Worm (Caenorhabditis elegans) whole organism, L2 larva: ENCODE data around the gene C23G10.5.

Experiments
- R02D3.7 ChIP-seq: fragments of 150-350 bp; optimal IDR thresholded peaks from 2 replicates; lab custom pipeline; 2014; ENCODE audit warnings: missing biosample characterization, missing genetic modification characterization
- blmp-1 ChIP-seq: sonication (generic microtip); optimal IDR thresholded peaks from 2 replicates; lab custom pipeline; 2017; ENCODE audit warnings: missing genetic modification characterization, mild to moderate bottlenecking, missing compliant biosample characterization, antibody characterized with exemption, moderate library complexity; ENCODE audit not compliant: insufficient read depth
- lsy-2 ChIP-seq, 2 experiments: fragments of 150-350 bp in 1 of 2; sonication (generic microtip) in 1 of 2; optimal IDR thresholded peaks; 2 replicates each; lab custom pipeline; 2014 to 2017; ENCODE audit warnings: missing biosample characterization in 2 of 2, missing genetic modification characterization in 2 of 2
- mdl-1 ChIP-seq, 2 experiments: fragments of 150-350 bp in 1 of 2; sonication (generic microtip) in 1 of 2; optimal IDR thresholded peaks; 2 replicates each; lab custom pipeline; 2017; ENCODE audit warnings: missing biosample characterization in 2 of 2, missing genetic modification characterization in 2 of 2
- unc-62 ChIP-seq: fragments of 150-350 bp; optimal IDR thresholded peaks from 2 replicates; lab custom pipeline; 2014; ENCODE audit warnings: missing biosample characterization, missing genetic modification reagents, missing genetic modification characterization
- ztf-1 ChIP-seq: fragments of 200-800 bp; sonication (Bioruptor generic); conservative IDR thresholded peaks from 2 replicates; pipeline ENCODE4 v1.3.6; 2022; ENCODE audit warnings: missing genetic modification characterization, missing compliant biosample characterization

DNA sequence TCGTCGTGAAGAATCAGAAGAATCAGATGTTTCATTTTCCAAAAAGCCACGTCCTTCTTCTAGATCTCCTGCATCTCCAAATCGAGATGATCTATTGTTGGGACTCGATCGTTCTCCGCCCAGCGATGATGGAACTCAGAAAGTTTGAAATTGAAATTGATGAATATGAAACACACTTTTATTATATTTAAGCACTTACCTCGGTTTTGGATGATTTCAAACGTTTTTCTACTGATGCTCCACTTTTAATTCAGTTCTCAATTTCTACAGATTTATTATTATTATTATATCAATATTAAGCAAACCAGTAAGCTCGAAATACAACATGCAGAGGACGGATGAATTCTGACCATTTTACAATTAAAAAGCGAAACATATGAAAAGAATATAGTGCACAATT is 36.3 kb upstream of the C23G10.5 start:
- TF ChIP-seq mdl-1 (tag; optimal IDR thresholded peaks at IDR 0.05; lab: Kevin White, UChicago), result no peak
- no peak for TF ChIP-seq lsy-2 (tag; optimal IDR thresholded peaks at IDR 0.05; lab: Kevin White, UChicago)
- no peak for TF ChIP-seq unc-62 (GFP tag; lab: Kevin White, UChicago)
- no peak for TF ChIP-seq R02D3.7 (tag; lab: Kevin White, UChicago)
- TF ChIP-seq blmp-1 (tag; lab: Kevin White, UChicago), result no peak
- no peak for TF ChIP-seq ztf-1 (GFP tag; lab: Robert Waterston, UW)
